Fruit fly (Drosophila melanogaster) whole organism, embryonic: ENCODE results near the gene CG13893.

Source experiments
- Ada2b ChIP-seq: fragments of 200-800 bp; sonication (Bioruptor generic); IDR thresholded peaks from 2 replicates; pipeline ENCODE4 v1.3.6; 2022; ENCODE audit warnings: missing biosample characterization, missing genetic modification characterization
- CG10267 ChIP-seq: fragments of 200-800 bp; sonication (Bioruptor generic); optimal IDR thresholded peaks from 2 replicates; lab custom pipeline; 2018; ENCODE audit warnings: missing biosample characterization, mild to moderate bottlenecking, missing genetic modification characterization, moderate library complexity
- CG12155 ChIP-seq: fragments of 200-800 bp; sonication (Bioruptor generic); optimal IDR thresholded peaks from 3 replicates; lab custom pipeline; 2016; ENCODE audit warnings: missing biosample characterization, missing genetic modification characterization
- CG14050 ChIP-seq: fragments of 200-800 bp; sonication (Bioruptor generic); IDR thresholded peaks from 3 replicates; pipeline ENCODE4 v1.3.6; 2022; ENCODE audit warnings: missing biosample characterization, missing genetic modification characterization
- CG14441 ChIP-seq: fragments of 200-800 bp; sonication (Bioruptor generic); IDR thresholded peaks from 2 replicates; pipeline ENCODE4 v1.3.6; 2022; ENCODE audit warnings: missing biosample characterization, missing genetic modification characterization
- CG16779 ChIP-seq: fragments of 200-800 bp; sonication (Bioruptor generic); IDR thresholded peaks from 2 replicates; pipeline ENCODE4 v1.3.6; 2022; ENCODE audit warnings: missing biosample characterization, missing genetic modification characterization
- CG18619 ChIP-seq: fragments of 200-800 bp; sonication (Bioruptor generic); optimal IDR thresholded peaks from 3 replicates; lab custom pipeline; 2017; ENCODE audit warnings: missing biosample characterization, mild to moderate bottlenecking, missing genetic modification characterization
- CG3847 ChIP-seq: fragments of 200-800 bp; sonication (Bioruptor generic); IDR thresholded peaks from 2 replicates; pipeline ENCODE4 v1.3.6; 2022; ENCODE audit warnings: missing biosample characterization, missing genetic modification characterization
- CG3995 ChIP-seq: fragments of 200-800 bp; sonication (Bioruptor generic); optimal IDR thresholded peaks from 3 replicates; lab custom pipeline; 2016; ENCODE audit warnings: missing biosample characterization, missing genetic modification characterization
- CG4360 ChIP-seq: fragments of 200-800 bp; sonication (Bioruptor generic); IDR thresholded peaks from 2 replicates; pipeline ENCODE4 v1.3.6; 2022; ENCODE audit warnings: missing biosample characterization, missing genetic modification characterization
- CG5180 ChIP-seq: fragments of 200-800 bp; sonication (Bioruptor generic); optimal IDR thresholded peaks from 3 replicates; lab custom pipeline; 2017; ENCODE audit warnings: missing biosample characterization, missing genetic modification characterization, mild to moderate bottlenecking, moderate library complexity, missing genetic modification reagents
- CG7372 ChIP-seq: fragments of 200-800 bp; sonication (Bioruptor generic); IDR thresholded peaks from 2 replicates; pipeline ENCODE4 v1.3.6; 2022; ENCODE audit warnings: missing biosample characterization, missing genetic modification characterization
- CG7987 ChIP-seq: fragments of 200-800 bp; sonication (Bioruptor generic); optimal IDR thresholded peaks from 2 replicates; lab custom pipeline; 2018; ENCODE audit warnings: missing biosample characterization, mild to moderate bottlenecking, missing genetic modification characterization, moderate library complexity
- CTCF ChIP-seq: fragments of 200-800 bp; sonication (Bioruptor generic); optimal IDR thresholded peaks from 2 replicates; lab custom pipeline; 2017; ENCODE audit warnings: missing biosample characterization, mild to moderate bottlenecking, missing genetic modification characterization, moderate library complexity
- Dp ChIP-seq: fragments of 200-800 bp; sonication (Bioruptor generic); optimal IDR thresholded peaks from 2 replicates; lab custom pipeline; 2018; ENCODE audit warnings: missing biosample characterization, mild to moderate bottlenecking, missing genetic modification characterization, moderate library complexity
- Fer1 ChIP-seq: fragments of 200-800 bp; sonication (Bioruptor generic); optimal IDR thresholded peaks from 2 replicates; lab custom pipeline; 2017; ENCODE audit warnings: missing biosample characterization, mild to moderate bottlenecking, missing genetic modification characterization
- H15 ChIP-seq: fragments of 200-800 bp; sonication (Bioruptor generic); IDR thresholded peaks from 3 replicates; pipeline ENCODE4 v1.3.6; 2022; ENCODE audit warnings: missing biosample characterization, missing genetic modification characterization
- HLH54F ChIP-seq: fragments of 200-800 bp; sonication (Bioruptor generic); optimal IDR thresholded peaks from 3 replicates; lab custom pipeline; 2016; ENCODE audit warnings: missing biosample characterization, missing genetic modification characterization
- HLHmδ ChIP-seq: fragments of 200-800 bp; sonication (Bioruptor generic); optimal IDR thresholded peaks from 2 replicates; lab custom pipeline; 2018; ENCODE audit warnings: missing biosample characterization, mild to moderate bottlenecking, missing genetic modification characterization, moderate library complexity
- Hand ChIP-seq: fragments of 200-800 bp; sonication (Bioruptor generic); optimal IDR thresholded peaks from 2 replicates; lab custom pipeline; 2017; ENCODE audit warnings: mild to moderate bottlenecking, missing biosample characterization, missing genetic modification reagents, missing genetic modification characterization
- Hmr ChIP-seq: fragments of 200-800 bp; sonication (Bioruptor generic); optimal IDR thresholded peaks from 3 replicates; lab custom pipeline; 2017; ENCODE audit warnings: mild to moderate bottlenecking, missing biosample characterization, missing genetic modification reagents, missing genetic modification characterization
- MTF-1 ChIP-seq: fragments of 200-800 bp; sonication (Bioruptor generic); optimal IDR thresholded peaks from 2 replicates; lab custom pipeline; 2018; ENCODE audit warnings: missing biosample characterization, mild to moderate bottlenecking, missing genetic modification characterization, borderline replicate concordance
- Max ChIP-seq: fragments of 200-800 bp; sonication (Bioruptor generic); optimal IDR thresholded peaks from 2 replicates; lab custom pipeline; 2016; ENCODE audit warnings: missing biosample characterization, mild to moderate bottlenecking, missing genetic modification characterization
- NFAT ChIP-seq: fragments of 200-800 bp; sonication (Bioruptor generic); IDR thresholded peaks from 2 replicates; pipeline ENCODE4 v1.3.6; 2022; ENCODE audit warnings: missing biosample characterization, missing genetic modification characterization
- Oaz ChIP-seq: fragments of 200-800 bp; sonication (Bioruptor generic); IDR thresholded peaks from 2 replicates; pipeline ENCODE4 v1.3.6; 2022; ENCODE audit warnings: missing biosample characterization, missing genetic modification characterization
- Sox100B ChIP-seq: fragments of 200-800 bp; sonication (Bioruptor generic); optimal IDR thresholded peaks from 3 replicates; lab custom pipeline; 2018; ENCODE audit warnings: missing biosample characterization, mild to moderate bottlenecking, missing genetic modification characterization
- Sox102F ChIP-seq: fragments of 200-800 bp; sonication (Bioruptor generic); optimal IDR thresholded peaks from 2 replicates; lab custom pipeline; 2018; ENCODE audit warnings: missing biosample characterization, mild to moderate bottlenecking, missing genetic modification characterization, moderate library complexity
- Sry-β ChIP-seq: fragments of 200-800 bp; sonication (Bioruptor generic); optimal IDR thresholded peaks from 2 replicates; lab custom pipeline; 2018; ENCODE audit warnings: missing biosample characterization, mild to moderate bottlenecking, missing genetic modification characterization, moderate library complexity
- ac ChIP-seq: fragments of 200-800 bp; sonication (Bioruptor generic); optimal IDR thresholded peaks from 3 replicates; lab custom pipeline; 2017; ENCODE audit warnings: missing biosample characterization, mild to moderate bottlenecking, missing genetic modification characterization
- amos ChIP-seq: fragments of 200-800 bp; sonication (Bioruptor generic); IDR thresholded peaks from 2 replicates; pipeline ENCODE4 v1.3.6; 2022; ENCODE audit warnings: missing biosample characterization, missing genetic modification characterization; ENCODE audit not compliant: partially characterized antibody
- az2 ChIP-seq: fragments of 200-800 bp; sonication (Bioruptor generic); optimal IDR thresholded peaks from 3 replicates; lab custom pipeline; 2016; ENCODE audit warnings: missing biosample characterization, missing genetic modification characterization
- chif ChIP-seq, 2 experiments: fragments of 200-800 bp; sonication (Bioruptor generic); optimal IDR thresholded peaks; 3 replicates each; lab custom pipeline; 2016; ENCODE audit warnings: missing biosample characterization in 2 of 2, missing genetic modification characterization in 2 of 2
- crp ChIP-seq, 2 experiments: fragments of 200-800 bp; sonication (Bioruptor generic); optimal IDR thresholded peaks; 2 replicates in 1 of 2; 3 replicates in 1 of 2; lab custom pipeline; 2017; ENCODE audit warnings: missing biosample characterization in 2 of 2, missing genetic modification characterization in 2 of 2, mild to moderate bottlenecking in 1 of 2, moderate library complexity in 1 of 2
- da ChIP-seq: fragments of 200-800 bp; sonication (Bioruptor generic); optimal IDR thresholded peaks from 2 replicates; lab custom pipeline; 2016; ENCODE audit warnings: missing biosample characterization, missing genetic modification characterization
- disco-r ChIP-seq: fragments of 200-800 bp; sonication (Bioruptor generic); optimal IDR thresholded peaks from 2 replicates; lab custom pipeline; 2016; ENCODE audit warnings: missing biosample characterization, missing genetic modification characterization
- dmrt11E ChIP-seq: fragments of 200-800 bp; sonication (Bioruptor generic); optimal IDR thresholded peaks from 3 replicates; lab custom pipeline; 2018; ENCODE audit warnings: missing biosample characterization, mild to moderate bottlenecking, missing genetic modification characterization, moderate library complexity
- emc ChIP-seq: fragments of 200-800 bp; sonication (Bioruptor generic); optimal IDR thresholded peaks from 2 replicates; lab custom pipeline; 2016; ENCODE audit warnings: missing biosample characterization, missing genetic modification characterization
- en ChIP-seq: fragments of 200-800 bp; sonication (Bioruptor generic); optimal IDR thresholded peaks from 2 replicates; lab custom pipeline; 2016; ENCODE audit warnings: missing biosample characterization, missing genetic modification characterization
- eve ChIP-seq, 2 experiments: fragments of >200 bp; optimal IDR thresholded peaks; 2 replicates each; lab custom pipeline; 2017; ENCODE audit warnings: missing biosample characterization in 2 of 2, missing genetic modification characterization in 2 of 2
- ftz-f1 ChIP-seq: fragments of 200-800 bp; sonication (Bioruptor generic); optimal IDR thresholded peaks from 2 replicates; lab custom pipeline; 2016; ENCODE audit warnings: missing biosample characterization, missing genetic modification characterization
- hbn ChIP-seq: fragments of 200-800 bp; sonication (Bioruptor generic); IDR thresholded peaks from 2 replicates; pipeline ENCODE4 v1.3.6; 2022; ENCODE audit warnings: missing biosample characterization, missing genetic modification characterization; ENCODE audit not compliant: partially characterized antibody
- ind ChIP-seq: fragments of 200-800 bp; sonication (Bioruptor generic); optimal IDR thresholded peaks from 3 replicates; lab custom pipeline; 2016; ENCODE audit warnings: missing biosample characterization, missing genetic modification characterization
- lab ChIP-seq: fragments of 200-800 bp; sonication (Bioruptor generic); optimal IDR thresholded peaks from 3 replicates; lab custom pipeline; 2017; ENCODE audit warnings: missing biosample characterization, missing genetic modification characterization, mild to moderate bottlenecking, moderate library complexity, missing genetic modification reagents
- maf-S ChIP-seq: fragments of 200-800 bp; sonication (Bioruptor generic); optimal IDR thresholded peaks from 2 replicates; lab custom pipeline; 2016; ENCODE audit warnings: missing biosample characterization, missing genetic modification characterization
- phol ChIP-seq: fragments of 200-800 bp; sonication (Bioruptor generic); optimal IDR thresholded peaks from 3 replicates; lab custom pipeline; 2018; ENCODE audit warnings: missing biosample characterization, mild to moderate bottlenecking, missing genetic modification characterization, moderate library complexity
- prd ChIP-seq, 3 experiments: fragments of >200 bp in 2 of 3; fragments of 200-800 bp in 1 of 3; sonication (Bioruptor generic) in 1 of 3; optimal IDR thresholded peaks in 2 of 3; IDR thresholded peaks in 1 of 3; 2 replicates in 2 of 3; 3 replicates in 1 of 3; pipeline versions ENCODE4 v1.3.6 to Lab custom; 2017 to 2022; ENCODE audit warnings: missing biosample characterization in 1 of 3, missing genetic modification characterization in 1 of 3
- ro ChIP-seq: fragments of 200-800 bp; sonication (Bioruptor generic); IDR thresholded peaks from 2 replicates; pipeline ENCODE4 v1.3.6; 2022; ENCODE audit warnings: missing biosample characterization, missing genetic modification characterization
- run ChIP-seq: fragments of 200-800 bp; sonication (Bioruptor generic); optimal IDR thresholded peaks from 3 replicates; lab custom pipeline; 2018; ENCODE audit warnings: missing biosample characterization, mild to moderate bottlenecking, missing genetic modification characterization
- tgo ChIP-seq: fragments of 200-800 bp; sonication (Bioruptor generic); IDR thresholded peaks from 3 replicates; pipeline ENCODE4 v1.3.6; 2022; ENCODE audit warnings: missing biosample characterization, missing genetic modification characterization
- usp ChIP-seq: fragments of >200 bp; optimal IDR thresholded peaks from 2 replicates; lab custom pipeline; 2017; ENCODE audit warnings: missing biosample characterization, missing genetic modification characterization

Gene CG13893

dm6 chr3L:614751-615424, 11.1 kb upstream of the CG13893 start:
- TF ChIP-seq Sry-β (GFP tag; lab: Kevin White, UChicago) = no peak
- TF ChIP-seq CG7987 (GFP tag; lab: Kevin White, UChicago) = peak; percentile 13
- TF ChIP-seq ro (GFP tag; lab: Robert Waterston, UW) = no peak
- no peak for TF ChIP-seq ind
- no peak for TF ChIP-seq usp (GFP tag; lab: Kevin White, UChicago)
- TF ChIP-seq phol (tag; lab: Kevin White, UChicago) = no peak
- peak; percentile 60 for TF ChIP-seq lab (GFP tag; lab: Kevin White, UChicago)
- TF ChIP-seq Hmr = peak; percentile 25
- no peak for TF ChIP-seq ftz-f1 (GFP tag; lab: Kevin White, UChicago)
- no peak for TF ChIP-seq az2 (GFP tag; lab: Kevin White, UChicago)
- peak; percentile 58 for TF ChIP-seq HLHmδ (GFP tag; lab: Kevin White, UChicago)
- TF ChIP-seq hbn (GFP tag; lab: Robert Waterston, UW) = no peak
- TF ChIP-seq CG10267 (tag; lab: Kevin White, UChicago) = no peak
- no peak for TF ChIP-seq eve (GFP tag; optimal IDR thresholded peaks at IDR 0.05; lab: Kevin White, UChicago)
- no peak for TF ChIP-seq maf-S
- TF ChIP-seq dmrt11E = no peak
- TF ChIP-seq emc (GFP tag; lab: Kevin White, UChicago) = no peak
- TF ChIP-seq CG3847 (GFP tag; lab: Robert Waterston, UW) = no peak
- TF ChIP-seq Ada2b (GFP tag; lab: Robert Waterston, UW) = no peak
- no peak for TF ChIP-seq CG16779 (GFP tag; lab: Robert Waterston, UW)
- peak; percentile 25; the same call in 1 of the 2 replicates for TF ChIP-seq CG14441 (GFP tag; lab: Robert Waterston, UW)
- TF ChIP-seq Hand = no peak
- TF ChIP-seq amos (GFP tag; lab: Robert Waterston, UW) = no peak
- no peak for TF ChIP-seq prd (optimal IDR thresholded peaks at IDR 0.05; lab: Kevin White, UChicago)
- TF ChIP-seq prd (GFP tag; IDR thresholded peaks at IDR 0.05; lab: Robert Waterston, UW) = 0 out of 3 replicates have a peak, but pooled peaks have one; percentile 13
- TF ChIP-seq CTCF (GFP tag; lab: Kevin White, UChicago) = no peak
- 0 out of 2 replicates have a peak, but pooled peaks have one; percentile 34 for TF ChIP-seq Oaz
- no peak for TF ChIP-seq Sox100B (GFP tag; lab: Kevin White, UChicago)
- no peak for TF ChIP-seq tgo (GFP tag; lab: Robert Waterston, UW)
- no peak for TF ChIP-seq CG14050 (GFP tag; lab: Robert Waterston, UW)
- no peak for TF ChIP-seq CG18619 (GFP tag; lab: Kevin White, UChicago)
- 0 out of 3 replicates have a peak, but pooled peaks have one; percentile 41 for TF ChIP-seq H15 (GFP tag; lab: Robert Waterston, UW)
- TF ChIP-seq Sox102F (GFP tag; lab: Kevin White, UChicago) = peak; percentile 28
- TF ChIP-seq da (GFP tag; lab: Kevin White, UChicago) = no peak
- TF ChIP-seq chif (GFP tag; optimal IDR thresholded peaks at IDR 0.05; lab: Kevin White, UChicago) = no peak
- TF ChIP-seq CG3995 (GFP tag; lab: Kevin White, UChicago) = no peak
- TF ChIP-seq MTF-1 (GFP tag; lab: Kevin White, UChicago) = peak; percentile 47
- peak; percentile 18 for TF ChIP-seq Fer1 (GFP tag; lab: Kevin White, UChicago)
- peak; percentile 35; the same call in 1 of the 2 replicates for TF ChIP-seq CG4360
- no peak for TF ChIP-seq Dp (GFP tag; lab: Kevin White, UChicago)
- no peak for TF ChIP-seq disco-r
- no peak for TF ChIP-seq HLH54F (GFP tag; lab: Kevin White, UChicago)
- TF ChIP-seq CG7372 (GFP tag; lab: Robert Waterston, UW) = no peak
- no peak for TF ChIP-seq en (GFP tag; lab: Kevin White, UChicago)
- no peak for TF ChIP-seq Max (GFP tag; lab: Kevin White, UChicago)
- no peak for TF ChIP-seq CG12155
- TF ChIP-seq CG5180 (GFP tag; lab: Kevin White, UChicago) = peak; percentile 41
- TF ChIP-seq ac (GFP tag; lab: Kevin White, UChicago) = peak; percentile 8
- TF ChIP-seq run (tag; lab: Kevin White, UChicago) = no peak
- no peak for TF ChIP-seq crp (GFP tag; optimal IDR thresholded peaks at IDR 0.05; lab: Kevin White, UChicago)
- 0 out of 2 replicates have a peak, but pooled peaks have one; percentile 9 for TF ChIP-seq NFAT (GFP tag; lab: Robert Waterston, UW)
